Worm (Caenorhabditis elegans): ENCODE measurements around the gene col-71.

Gene col-71

ce11 chrII:3459199-3459598 is 43.2 kb downstream of the col-71 start:
- no peak for TF ChIP-seq unc-62 (GFP tag; optimal IDR thresholded peaks at IDR 0.05)

ce11 chrII:3458209-3458608 is 44.2 kb downstream of the col-71 start, which contains the start of the genes C16C8.26 and C16C8.19:
C16C8.26 (minus strand) TSS chrII:3458309.
C16C8.19 (plus strand) TSS chrII:3458487.
- no peak for TF ChIP-seq unc-62 (GFP tag; optimal IDR thresholded peaks at IDR 0.05)

ce11 chrII:3453521-3453920 is 48.8 kb downstream of the col-71 start, which contains the start of gene C16C8.11:
C16C8.11 (plus strand) TSS chrII:3453708.
- TF ChIP-seq unc-62 (GFP tag; optimal IDR thresholded peaks at IDR 0.05): no peak

- TF ChIP-seq unc-62 (GFP tag; optimal IDR thresholded peaks at IDR 0.05): no peak
Observed at ce11 chrII:3452421-3452820, 49.9 kb downstream of the col-71 start, which contains the start of gene C16C8.12. C16C8.12 (plus strand) TSS chrII:3452721.

All from whole organism, dauer.